Worm (Caenorhabditis elegans) whole organism, L3 larva: ENCODE measurements around the gene F11G11.15.
"Not testable (repeated sequence)": the region's sequence is repeated elsewhere in the genome, so short reads cannot be mapped to it uniquely, and the experiment has no call there.

Experiments
- R02D3.7 ChIP-seq: fragments of 150-350 bp; optimal IDR thresholded peaks from 2 replicates; lab custom pipeline; 2014; ENCODE audit warnings: missing biosample characterization, missing genetic modification characterization
- ZK546.5 ChIP-seq: sonication (generic microtip); optimal IDR thresholded peaks from 2 replicates; lab custom pipeline; 2017; ENCODE audit warnings: missing biosample characterization, missing genetic modification characterization
- aly-2 ChIP-seq: fragments of 150-350 bp; optimal IDR thresholded peaks from 2 replicates; lab custom pipeline; 2014; ENCODE audit warnings: missing biosample characterization, missing genetic modification characterization
- ama-1 ChIP-seq: fragments of 150-350 bp; optimal IDR thresholded peaks from 2 replicates; lab custom pipeline; 2018
- ceh-16 ChIP-seq: sonication (generic microtip); optimal IDR thresholded peaks from 2 replicates; lab custom pipeline; 2017; ENCODE audit warnings: missing biosample characterization, missing genetic modification characterization
- ceh-28 ChIP-seq: fragments of 150-350 bp; optimal IDR thresholded peaks from 2 replicates; lab custom pipeline; 2014; ENCODE audit warnings: missing biosample characterization, missing genetic modification reagents, missing genetic modification characterization
- daf-12 ChIP-seq: fragments of 150-350 bp; optimal IDR thresholded peaks from 2 replicates; lab custom pipeline; 2014; ENCODE audit warnings: missing biosample characterization, missing genetic modification reagents, missing genetic modification characterization
- egl-27 ChIP-seq: sonication (generic microtip); optimal IDR thresholded peaks from 4 replicates; lab custom pipeline; 2017; ENCODE audit warnings: missing biosample characterization, missing genetic modification reagents, missing genetic modification characterization
- egl-5 ChIP-seq: fragments of 150-350 bp; optimal IDR thresholded peaks from 2 replicates; lab custom pipeline; 2017; ENCODE audit warnings: missing biosample characterization, missing genetic modification reagents, missing genetic modification characterization, inconsistent platforms
- elt-2 ChIP-seq: sonication (generic microtip); optimal IDR thresholded peaks from 2 replicates; lab custom pipeline; 2016; ENCODE audit warnings: missing genetic modification reagents, mild to moderate bottlenecking, missing genetic modification characterization, missing compliant biosample characterization
- elt-3 ChIP-seq, 3 experiments: fragments of 150-350 bp in 1 of 3; sonication (generic microtip) in 2 of 3; optimal IDR thresholded peaks; 2 replicates in 2 of 3; 4 replicates in 1 of 3; lab custom pipeline; 2014 to 2017; ENCODE audit warnings: missing biosample characterization in 3 of 3, missing genetic modification characterization in 3 of 3
- fkh-10 ChIP-seq: sonication (generic microtip); optimal IDR thresholded peaks from 2 replicates; lab custom pipeline; 2017; ENCODE audit warnings: missing biosample characterization, missing genetic modification reagents, missing genetic modification characterization
- fkh-2 ChIP-seq: fragments of 150-350 bp; optimal IDR thresholded peaks from 2 replicates; lab custom pipeline; 2014; ENCODE audit warnings: missing biosample characterization, missing genetic modification reagents, missing genetic modification characterization
- fos-1 ChIP-seq: fragments of 150-350 bp; optimal IDR thresholded peaks from 2 replicates; lab custom pipeline; 2014; ENCODE audit warnings: missing biosample characterization, missing genetic modification characterization
- hmg-11 ChIP-seq: sonication (generic microtip); optimal IDR thresholded peaks from 2 replicates; lab custom pipeline; 2016; ENCODE audit warnings: missing genetic modification characterization, missing compliant biosample characterization
- jun-1 ChIP-seq: fragments of 150-350 bp; optimal IDR thresholded peaks from 2 replicates; lab custom pipeline; 2014; ENCODE audit warnings: missing biosample characterization, missing genetic modification reagents, missing genetic modification characterization
- lin-15B ChIP-seq: fragments of 150-350 bp; optimal IDR thresholded peaks from 2 replicates; lab custom pipeline; 2014; ENCODE audit warnings: missing biosample characterization, missing genetic modification characterization
- lin-39 ChIP-seq: fragments of 150-350 bp; optimal IDR thresholded peaks from 2 replicates; lab custom pipeline; 2018; ENCODE audit warnings: missing biosample characterization, missing genetic modification reagents, missing genetic modification characterization
- mml-1 ChIP-seq: fragments of 150-350 bp; sonication (generic microtip); optimal IDR thresholded peaks from 3 replicates; lab custom pipeline; 2014; ENCODE audit warnings: missing biosample characterization, missing genetic modification characterization
- nfya-1 ChIP-seq: sonication (generic microtip); optimal IDR thresholded peaks from 2 replicates; lab custom pipeline; 2017; ENCODE audit warnings: missing genetic modification characterization, mild to moderate bottlenecking, missing compliant biosample characterization, antibody characterized with exemption, moderate library complexity; ENCODE audit not compliant: insufficient read depth
- nhr-23 ChIP-seq: fragments of 150-350 bp; optimal IDR thresholded peaks from 2 replicates; lab custom pipeline; 2014; ENCODE audit warnings: missing biosample characterization, missing genetic modification reagents, missing genetic modification characterization
- nhr-237 ChIP-seq: fragments of 150-350 bp; optimal IDR thresholded peaks from 2 replicates; lab custom pipeline; 2014; ENCODE audit warnings: missing biosample characterization, missing genetic modification characterization
- nhr-25 ChIP-seq: sonication (generic microtip); optimal IDR thresholded peaks from 2 replicates; lab custom pipeline; 2017; ENCODE audit warnings: missing biosample characterization, missing genetic modification characterization
- nhr-43 ChIP-seq: sonication (generic microtip); optimal IDR thresholded peaks from 2 replicates; lab custom pipeline; 2016; ENCODE audit warnings: mild to moderate bottlenecking, missing genetic modification characterization, missing compliant biosample characterization; ENCODE audit not compliant: poor library complexity, severe bottlenecking
- nhr-67 ChIP-seq: fragments of 150-350 bp; optimal IDR thresholded peaks from 2 replicates; lab custom pipeline; 2014; ENCODE audit warnings: missing biosample characterization, missing genetic modification characterization
- nhr-76 ChIP-seq: fragments of 150-350 bp; sonication (generic microtip); optimal IDR thresholded peaks from 5 replicates; lab custom pipeline; 2014; ENCODE audit warnings: missing biosample characterization, missing genetic modification characterization
- nhr-77 ChIP-seq: fragments of 150-350 bp; optimal IDR thresholded peaks from 2 replicates; lab custom pipeline; 2014; ENCODE audit warnings: missing biosample characterization, missing genetic modification characterization
- pha-4 ChIP-seq: fragments of 150-350 bp; optimal IDR thresholded peaks from 2 replicates; lab custom pipeline; 2014; ENCODE audit warnings: missing biosample characterization, missing genetic modification reagents, missing genetic modification characterization
- pqm-1 ChIP-seq: fragments of 150-350 bp; optimal IDR thresholded peaks from 2 replicates; lab custom pipeline; 2017; ENCODE audit warnings: missing biosample characterization, missing genetic modification characterization, inconsistent platforms
- skn-1 ChIP-seq: fragments of 150-350 bp; optimal IDR thresholded peaks from 2 replicates; lab custom pipeline; 2014; ENCODE audit warnings: missing biosample characterization, missing genetic modification characterization
- snpc-4 ChIP-seq: fragments of 150-350 bp; optimal IDR thresholded peaks from 2 replicates; lab custom pipeline; 2014; ENCODE audit warnings: missing biosample characterization, missing genetic modification characterization
- unc-39 ChIP-seq: sonication (generic microtip); optimal IDR thresholded peaks from 4 replicates; lab custom pipeline; 2017; ENCODE audit warnings: missing biosample characterization, missing genetic modification characterization
- unc-62 ChIP-seq: fragments of 150-350 bp; sonication (generic microtip); optimal IDR thresholded peaks from 4 replicates; lab custom pipeline; 2014; ENCODE audit warnings: missing biosample characterization, missing genetic modification reagents, missing genetic modification characterization
- ztf-11 ChIP-seq: fragments of 150-350 bp; optimal IDR thresholded peaks from 2 replicates; lab custom pipeline; 2014; ENCODE audit warnings: missing biosample characterization, missing genetic modification characterization

Gene F11G11.15

ce11 chrII:4902035-4902434, 27.4 kb downstream of the F11G11.15 start, which contains the start of gene R05F9.9:
R05F9.9 (minus strand) TSS chrII:4902100.
- TF ChIP-seq egl-27 (tag; lab: Kevin White, UChicago) (no peak), elt-3 (tag; optimal IDR thresholded peaks at IDR 0.05; lab: Kevin White, UChicago) (no peak), ceh-28 (tag; lab: Kevin White, UChicago) (peak; percentile 52), nhr-77 (tag; lab: Kevin White, UChicago) (no peak), elt-2 (peak; percentile 64), nhr-23 (tag; lab: Kevin White, UChicago) (no peak), lin-15B (tag; lab: Kevin White, UChicago) (peak; percentile 33), fos-1 (tag; lab: Kevin White, UChicago) (no peak), skn-1 (tag; lab: Kevin White, UChicago) (no peak), fkh-10 (GFP tag; lab: Kevin White, UChicago) (no peak), nhr-237 (tag; lab: Kevin White, UChicago) (no peak), ama-1 (lab: Kevin White, UChicago) (peak; percentile 85), pha-4 (tag; lab: Kevin White, UChicago) (peak; percentile 69), lin-39 (no peak), nhr-25 (tag; lab: Kevin White, UChicago) (peak; percentile 45), nhr-43 (tag; lab: Kevin White, UChicago) (no peak), nfya-1 (tag; lab: Kevin White, UChicago) (peak; percentile 60), fkh-2 (no peak)

ce11 chrII:4903696-4904095, 29.1 kb downstream of the F11G11.15 start, which contains the start of gene sgt-1:
sgt-1 (minus strand) TSS chrII:4903796.
- TF ChIP-seq nhr-67; nhr-237 (tag; lab: Kevin White, UChicago); nhr-76 (tag; lab: Kevin White, UChicago): not testable (repeated sequence)
- TF ChIP-seq, all 47 proteins: peak for 0; not testable (repeated sequence) for 47

ce11 chrII:4904277-4904676, 29.6 kb downstream of the F11G11.15 start:
- TF ChIP-seq pqm-1 (tag; lab: Kevin White, UChicago) (peak; percentile 50), fos-1 (tag; lab: Kevin White, UChicago) (no peak), ceh-16 (tag; lab: Kevin White, UChicago) (no peak), nfya-1 (tag; lab: Kevin White, UChicago) (peak; percentile 96), elt-2 (peak; percentile 68), ama-1 (lab: Kevin White, UChicago) (no peak), egl-5 (tag; lab: Kevin White, UChicago) (peak; percentile 78), ztf-11 (no peak), lin-39 (peak; percentile 68), daf-12 (no peak), fkh-10 (GFP tag; lab: Kevin White, UChicago) (peak; percentile 46), hmg-11 (tag; lab: Kevin White, UChicago) (peak; percentile 83), nhr-25 (tag; lab: Kevin White, UChicago) (peak; percentile 79), R02D3.7 (tag; lab: Kevin White, UChicago) (no peak), mml-1 (no peak), jun-1 (tag; lab: Kevin White, UChicago) (peak; percentile 56), unc-39 (tag; lab: Kevin White, UChicago) (no peak), skn-1 (tag; lab: Kevin White, UChicago) (peak; percentile 70), pha-4 (tag; lab: Kevin White, UChicago) (peak; percentile 84), aly-2 (tag; lab: Kevin White, UChicago) (no peak), ZK546.5 (no peak), nhr-43 (tag; lab: Kevin White, UChicago) (no peak), nhr-23 (tag; lab: Kevin White, UChicago) (peak; percentile 47), lin-15B (tag; lab: Kevin White, UChicago) (peak; percentile 87), snpc-4 (peak; percentile 77), ceh-28 (tag; lab: Kevin White, UChicago) (peak; percentile 36), unc-62 (GFP tag; lab: Kevin White, UChicago) (peak; percentile 37), egl-27 (tag; lab: Kevin White, UChicago) (peak; percentile 18)

- TF ChIP-seq elt-2: peak; percentile 75
- no peak for TF ChIP-seq ceh-28 (tag; lab: Kevin White, UChicago)
- no peak for TF ChIP-seq nhr-43 (tag; lab: Kevin White, UChicago)
Observed at ce11 chrII:4904778-4905177, 30.1 kb downstream of the F11G11.15 start, which contains the start of gene btbd-10. btbd-10 (plus strand) TSS chrII:4905008.
